Worm (Caenorhabditis elegans) whole organism, midembryonic: Measurements from ENCODE around the gene srt-63.

Experiments used
- T22C8.4 ChIP-seq: fragments of 200-800 bp; sonication (Bioruptor generic); IDR thresholded peaks from 2 replicates; pipeline ENCODE4 v1.3.6; 2022; ENCODE audit warnings: missing genetic modification characterization, missing compliant biosample characterization
- cog-1 ChIP-seq: sonication (generic microtip); optimal IDR thresholded peaks from 2 replicates; lab custom pipeline; 2016; ENCODE audit warnings: missing genetic modification characterization, missing compliant biosample characterization
- flt-1 ChIP-seq: fragments of 200-800 bp; sonication (Bioruptor generic); IDR thresholded peaks from 2 replicates; pipeline ENCODE4 v1.3.6; 2022; ENCODE audit warnings: missing genetic modification characterization, missing compliant biosample characterization
- klf-2 ChIP-seq: fragments of 200-800 bp; sonication (Bioruptor generic); conservative IDR thresholded peaks from 2 replicates; pipeline ENCODE4 v1.3.6; 2022; ENCODE audit warnings: missing genetic modification reagents, missing genetic modification characterization, missing compliant biosample characterization
- med-1 ChIP-seq: sonication (generic microtip); optimal IDR thresholded peaks from 2 replicates; lab custom pipeline; 2017; ENCODE audit warnings: missing genetic modification characterization, mild to moderate bottlenecking, missing compliant biosample characterization, antibody characterized with exemption, missing genetic modification reagents; ENCODE audit not compliant: insufficient read depth
- ref-1 ChIP-seq: fragments of 200-800 bp; sonication (Bioruptor generic); conservative IDR thresholded peaks from 2 replicates; pipeline ENCODE4 v1.3.6; 2022; ENCODE audit warnings: missing genetic modification reagents, missing genetic modification characterization, missing compliant biosample characterization
- tab-1 ChIP-seq: fragments of 200-800 bp; sonication (Bioruptor generic); IDR thresholded peaks from 2 replicates; pipeline ENCODE4 v1.3.6; 2022; ENCODE audit warnings: missing genetic modification characterization, missing compliant biosample characterization
- ztf-23 ChIP-seq: fragments of 200-800 bp; sonication (Bioruptor generic); IDR thresholded peaks from 2 replicates; pipeline ENCODE4 v1.3.6; 2022; ENCODE audit warnings: missing genetic modification reagents, missing genetic modification characterization, missing compliant biosample characterization
- ztf-29 ChIP-seq: fragments of 200-800 bp; sonication (Bioruptor generic); IDR thresholded peaks from 2 replicates; pipeline ENCODE4 v1.3.6; 2022; ENCODE audit warnings: missing genetic modification reagents, missing genetic modification characterization, missing compliant biosample characterization

Gene srt-63

ce11 chrV:3256051-3256450 is at the start of gene srt-63:
Gene srt-63, minus strand, starts transcription at chrV:3256151.
- TF ChIP-seq ref-1 (GFP tag; lab: Robert Waterston, UW) (no peak), klf-2 (GFP tag; lab: Robert Waterston, UW) (no peak), tab-1 (GFP tag; lab: Robert Waterston, UW) (no peak), cog-1 (tag; lab: Kevin White, UChicago) (no peak), flt-1 (GFP tag; lab: Robert Waterston, UW) (no peak), ztf-29 (GFP tag; lab: Robert Waterston, UW) (no peak), ztf-23 (no peak), T22C8.4 (no peak), med-1 (GFP tag; lab: Kevin White, UChicago) (no peak)

ce11 chrV:3301898-3302297 is 45.9 kb upstream of the srt-63 start, which contains the start of gene srbc-1:
Gene srbc-1, minus strand, starts transcription at chrV:3301998.
- TF ChIP-seq ztf-29 (GFP tag; lab: Robert Waterston, UW) (no peak), flt-1 (GFP tag; lab: Robert Waterston, UW) (no peak), med-1 (GFP tag; lab: Kevin White, UChicago) (no peak)

- no peak for TF ChIP-seq ztf-29 (GFP tag; lab: Robert Waterston, UW)
- TF ChIP-seq med-1 (GFP tag; lab: Kevin White, UChicago), result no peak
Observed at ce11 chrV:3299437-3299836, 43.5 kb upstream of the srt-63 start.

ce11 chrV:3297764-3298163 is 41.8 kb upstream of the srt-63 start, which contains the start of gene srx-122:
Gene srx-122, minus strand, starts transcription at chrV:3297864.
- TF ChIP-seq tab-1 (GFP tag; lab: Robert Waterston, UW) (no peak), ztf-23 (no peak), med-1 (GFP tag; lab: Kevin White, UChicago) (no peak), ztf-29 (GFP tag; lab: Robert Waterston, UW) (no peak), ref-1 (GFP tag; lab: Robert Waterston, UW) (no peak)

- TF ChIP-seq tab-1 (GFP tag; lab: Robert Waterston, UW) (no peak), cog-1 (tag; lab: Kevin White, UChicago) (no peak), flt-1 (GFP tag; lab: Robert Waterston, UW) (no peak), med-1 (GFP tag; lab: Kevin White, UChicago) (no peak), klf-2 (GFP tag; lab: Robert Waterston, UW) (no peak), ztf-29 (GFP tag; lab: Robert Waterston, UW) (no peak), ref-1 (GFP tag; lab: Robert Waterston, UW) (no peak), ztf-23 (no peak), T22C8.4 (no peak)
Observed at ce11 chrV:3295368-3295767, 39.4 kb upstream of the srt-63 start.

- TF ChIP-seq klf-2 (GFP tag; lab: Robert Waterston, UW) (no peak), med-1 (GFP tag; lab: Kevin White, UChicago) (no peak), cog-1 (tag; lab: Kevin White, UChicago) (no peak), flt-1 (GFP tag; lab: Robert Waterston, UW) (no peak), ref-1 (GFP tag; lab: Robert Waterston, UW) (no peak), tab-1 (GFP tag; lab: Robert Waterston, UW) (no peak), T22C8.4 (no peak), ztf-23 (no peak), ztf-29 (GFP tag; lab: Robert Waterston, UW) (no peak)
Observed at ce11 chrV:3289267-3289666, 33.3 kb upstream of the srt-63 start, which contains the start of gene F35F10.6. Gene F35F10.6, minus strand, starts transcription at chrV:3289367.

- TF ChIP-seq T22C8.4, result no peak
- no peak for TF ChIP-seq tab-1 (GFP tag; lab: Robert Waterston, UW)
- no peak for TF ChIP-seq ref-1 (GFP tag; lab: Robert Waterston, UW)
- TF ChIP-seq cog-1 (tag; lab: Kevin White, UChicago), result no peak
- TF ChIP-seq flt-1 (GFP tag; lab: Robert Waterston, UW), result no peak
- no peak for TF ChIP-seq ztf-23
- TF ChIP-seq ztf-29 (GFP tag; lab: Robert Waterston, UW), result no peak
- no peak for TF ChIP-seq klf-2 (GFP tag; lab: Robert Waterston, UW)
- TF ChIP-seq med-1 (GFP tag; lab: Kevin White, UChicago), result no peak
Observed at ce11 chrV:3288134-3288533, 32.2 kb upstream of the srt-63 start.

ce11 chrV:3287330-3287729 is 31.4 kb upstream of the srt-63 start, which contains the start of gene F35F10.7:
Gene F35F10.7, minus strand, starts transcription at chrV:3287430.
- TF ChIP-seq T22C8.4 (no peak), cog-1 (tag; lab: Kevin White, UChicago) (no peak), ztf-23 (no peak), ztf-29 (GFP tag; lab: Robert Waterston, UW) (no peak), flt-1 (GFP tag; lab: Robert Waterston, UW) (no peak), tab-1 (GFP tag; lab: Robert Waterston, UW) (no peak), med-1 (GFP tag; lab: Kevin White, UChicago) (no peak), klf-2 (GFP tag; lab: Robert Waterston, UW) (no peak), ref-1 (GFP tag; lab: Robert Waterston, UW) (no peak)

ce11 chrV:3284629-3285028 is 28.7 kb upstream of the srt-63 start, which contains the start of gene F35F10.5:
Gene F35F10.5, plus strand, starts transcription at chrV:3284929.
- TF ChIP-seq T22C8.4, result no peak
- 0 out of 2 replicates have a peak, but pooled peaks have one; percentile 25 for TF ChIP-seq ztf-23

ce11 chrV:3282957-3283356 is 27.0 kb upstream of the srt-63 start, which contains the start of gene str-64:
Gene str-64, plus strand, starts transcription at chrV:3283257.
- no peak for TF ChIP-seq T22C8.4
- no peak for TF ChIP-seq ztf-29 (GFP tag; lab: Robert Waterston, UW)
- TF ChIP-seq klf-2 (GFP tag; lab: Robert Waterston, UW), result no peak
- no peak for TF ChIP-seq tab-1 (GFP tag; lab: Robert Waterston, UW)
- no peak for TF ChIP-seq med-1 (GFP tag; lab: Kevin White, UChicago)
- no peak for TF ChIP-seq flt-1 (GFP tag; lab: Robert Waterston, UW)
- TF ChIP-seq ztf-23, result no peak
- no peak for TF ChIP-seq cog-1 (tag; lab: Kevin White, UChicago)
- no peak for TF ChIP-seq ref-1 (GFP tag; lab: Robert Waterston, UW)
